Worm (Caenorhabditis elegans) whole organism, mixed stage, embryonic: ENCODE results near the gene C03H5.3.

Experiments
- M03D4.4 ChIP-seq: sonication (generic microtip); optimal IDR thresholded peaks from 2 replicates; lab custom pipeline; 2017; ENCODE audit warnings: mild to moderate bottlenecking, missing genetic modification characterization, missing compliant biosample characterization
- blmp-1 ChIP-seq: fragments of 150-350 bp; optimal IDR thresholded peaks from 2 replicates; lab custom pipeline; 2014; ENCODE audit warnings: missing biosample characterization, missing genetic modification characterization
- cnd-1 ChIP-seq: fragments of 200-800 bp; sonication (Bioruptor generic); optimal IDR thresholded peaks from 2 replicates; lab custom pipeline; 2018; ENCODE audit warnings: mild to moderate bottlenecking, missing genetic modification characterization, missing compliant biosample characterization
- hlh-1 ChIP-seq: fragments of 150-350 bp; optimal IDR thresholded peaks from 2 replicates; lab custom pipeline; 2014; ENCODE audit warnings: missing biosample characterization, missing genetic modification reagents, missing genetic modification characterization
- lin-13 ChIP-seq: fragments of 150-350 bp; optimal IDR thresholded peaks from 2 replicates; lab custom pipeline; 2014; ENCODE audit warnings: missing biosample characterization, missing genetic modification characterization
- lsy-2 ChIP-seq: fragments of 150-350 bp; optimal IDR thresholded peaks from 2 replicates; lab custom pipeline; 2014; ENCODE audit warnings: missing biosample characterization, missing genetic modification characterization
- mab-5 ChIP-seq: fragments of 150-350 bp; optimal IDR thresholded peaks from 2 replicates; lab custom pipeline; 2014; ENCODE audit warnings: missing biosample characterization, missing genetic modification characterization
- mep-1 ChIP-seq: fragments of 150-350 bp; optimal IDR thresholded peaks from 2 replicates; lab custom pipeline; 2017; ENCODE audit warnings: missing biosample characterization, missing genetic modification reagents, missing genetic modification characterization, inconsistent platforms
- nhr-237 ChIP-seq: fragments of 150-350 bp; optimal IDR thresholded peaks from 2 replicates; lab custom pipeline; 2014; ENCODE audit warnings: missing biosample characterization, missing genetic modification characterization
- nhr-28 ChIP-seq: fragments of 150-350 bp; optimal IDR thresholded peaks from 2 replicates; lab custom pipeline; 2014; ENCODE audit warnings: missing biosample characterization, missing genetic modification characterization
- nhr-76 ChIP-seq: sonication (generic microtip); optimal IDR thresholded peaks from 2 replicates; lab custom pipeline; 2017; ENCODE audit warnings: missing biosample characterization, missing genetic modification characterization

- TF ChIP-seq hlh-1 (tag; lab: Kevin White, UChicago) (no peak), lsy-2 (tag; lab: Kevin White, UChicago) (no peak), mep-1 (tag; lab: Kevin White, UChicago) (no peak), nhr-76 (tag; lab: Kevin White, UChicago) (no peak), mab-5 (tag; lab: Kevin White, UChicago) (no peak), M03D4.4 (no peak), nhr-28 (tag; lab: Kevin White, UChicago) (no peak), nhr-237 (tag; lab: Kevin White, UChicago) (no peak), blmp-1 (tag; lab: Kevin White, UChicago) (no peak), lin-13 (no peak), cnd-1 (no peak)
Observed at ce11 chrII:367455-367854, 18.4 kb upstream of the C03H5.3 start, which contains the start of gene ptr-3.
